Worm (Caenorhabditis elegans) whole organism, L1 larva: ENCODE data around the gene nipi-4.

Source experiments
- aly-2 ChIP-seq: fragments of 150-350 bp; optimal IDR thresholded peaks from 2 replicates; lab custom pipeline; 2014; ENCODE audit warnings: missing biosample characterization, missing genetic modification characterization
- pag-3 ChIP-seq: sonication (generic microtip); optimal IDR thresholded peaks from 2 replicates; lab custom pipeline; 2017; ENCODE audit warnings: missing genetic modification characterization, mild to moderate bottlenecking, missing compliant biosample characterization, antibody characterized with exemption, borderline replicate concordance; ENCODE audit not compliant: insufficient read depth

ce11 chrV:7853900-7854299, 16.7 kb downstream of the nipi-4 start:
- TF ChIP-seq aly-2 (tag; lab: Kevin White, UChicago) (no peak), pag-3 (tag; lab: Kevin White, UChicago) (no peak)
